Worm (Caenorhabditis elegans): ENCODE measurements around the gene twk-5.

Gene twk-5

DNA sequence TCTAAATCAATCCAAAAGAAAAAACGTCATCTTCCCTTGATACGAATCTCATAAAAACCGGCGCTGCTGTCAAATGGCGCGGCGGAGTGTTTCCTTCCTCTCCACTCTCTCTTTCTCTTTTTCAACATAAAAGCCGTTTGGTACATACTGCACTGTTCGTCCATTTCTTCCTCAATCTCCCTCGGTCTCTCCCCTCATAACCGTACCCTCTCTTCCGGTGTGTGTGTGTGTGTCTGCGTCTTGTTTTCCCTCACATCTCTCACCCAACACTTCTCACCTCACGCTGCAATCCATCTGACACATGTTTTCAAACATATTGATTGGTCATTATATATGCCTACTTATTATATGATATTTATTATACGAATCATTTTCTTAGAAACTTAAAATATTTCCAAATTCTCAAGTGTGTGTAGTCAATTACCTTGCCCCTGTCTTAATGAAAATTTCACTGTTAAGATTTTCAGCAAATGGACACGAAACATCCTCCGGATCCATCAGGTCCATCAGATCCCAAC lies 20.6 kb downstream of the twk-5 start, which contains the start of the genes aars-1 and rga-1:
aars-1 (minus strand) TSS at position 71 of the 518 bp plus-strand sequence.
rga-1 (plus strand) TSS at position 468 of the 518 bp plus-strand sequence.
- TF ChIP-seq pha-4 (tag; optimal IDR thresholded peaks at IDR 0.05), result peak; percentile 70
- TF ChIP-seq lsy-12 (tag; optimal IDR thresholded peaks at IDR 0.05), result no peak
- peak; percentile 61 for TF ChIP-seq nfya-1 (tag; optimal IDR thresholded peaks at IDR 0.05; ENCODE audit: insufficient read depth)
- no peak for TF ChIP-seq ceh-82 (tag; optimal IDR thresholded peaks at IDR 0.05)
- TF ChIP-seq nhr-43 (tag; optimal IDR thresholded peaks at IDR 0.05; ENCODE audit: poor library complexity, severe bottlenecking), result peak; percentile 73
- no peak for TF ChIP-seq ama-1 (optimal IDR thresholded peaks at IDR 0.05)
- TF ChIP-seq jun-1 (tag; optimal IDR thresholded peaks at IDR 0.05), result peak; percentile 47
- peak; percentile 71 for TF ChIP-seq nhr-23 (tag; optimal IDR thresholded peaks at IDR 0.05)
- no peak for TF ChIP-seq nhr-67 (tag; optimal IDR thresholded peaks at IDR 0.05)
- peak; percentile 55 for TF ChIP-seq egl-5 (tag; optimal IDR thresholded peaks at IDR 0.05)
- peak; percentile 35 for TF ChIP-seq R02D3.7 (tag; optimal IDR thresholded peaks at IDR 0.05)
- TF ChIP-seq hmg-11 (tag; optimal IDR thresholded peaks at IDR 0.05), result peak; percentile 60
- peak; percentile 34 for TF ChIP-seq elt-1 (tag; optimal IDR thresholded peaks at IDR 0.05)
- TF ChIP-seq elt-3 (tag; optimal IDR thresholded peaks at IDR 0.05), result no peak
- peak; percentile 28 for TF ChIP-seq lin-15B (tag; optimal IDR thresholded peaks at IDR 0.05)
- TF ChIP-seq pqm-1 (tag; optimal IDR thresholded peaks at IDR 0.05), result peak; percentile 82
- peak; percentile 29 for TF ChIP-seq snpc-4 (tag; optimal IDR thresholded peaks at IDR 0.05)
- peak; percentile 83 for TF ChIP-seq nhr-25 (tag; optimal IDR thresholded peaks at IDR 0.05)
- TF ChIP-seq ceh-28 (tag; optimal IDR thresholded peaks at IDR 0.05), result peak; percentile 70
- peak; percentile 76 for TF ChIP-seq elt-2 (tag; optimal IDR thresholded peaks at IDR 0.05)
- no peak for TF ChIP-seq daf-12 (tag; optimal IDR thresholded peaks at IDR 0.05)
- peak; percentile 53 for TF ChIP-seq fkh-2 (tag; optimal IDR thresholded peaks at IDR 0.05)

DNA sequence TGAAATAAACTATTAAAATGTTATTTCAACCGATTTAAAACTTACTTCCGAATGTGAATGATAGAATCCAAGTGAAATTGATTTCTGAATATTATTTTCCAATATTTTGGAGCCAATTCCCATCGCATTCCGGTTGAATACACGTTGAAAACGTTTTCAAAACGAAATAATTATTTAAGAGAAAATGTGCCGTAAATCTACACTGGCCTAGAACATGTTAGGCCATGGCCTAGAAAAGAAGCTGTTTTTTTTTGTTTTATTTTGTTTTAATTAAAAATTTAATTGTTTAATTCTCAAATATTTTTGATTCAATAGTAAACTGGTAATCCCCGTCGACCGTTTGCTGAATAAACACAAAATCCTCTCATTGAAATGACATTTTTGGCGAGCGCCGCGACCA lies 21.2 kb downstream of the twk-5 start:
- TF ChIP-seq ama-1 (optimal IDR thresholded peaks at IDR 0.05), result no peak
- peak; percentile 28 for TF ChIP-seq lin-15B (tag; optimal IDR thresholded peaks at IDR 0.05)
- TF ChIP-seq ztf-11 (tag; optimal IDR thresholded peaks at IDR 0.05), result no peak
- TF ChIP-seq R02D3.7 (tag; optimal IDR thresholded peaks at IDR 0.05), result peak; percentile 81
- TF ChIP-seq hmg-11 (tag; optimal IDR thresholded peaks at IDR 0.05), result no peak
- no peak for TF ChIP-seq aly-2 (tag; optimal IDR thresholded peaks at IDR 0.05)

DNA sequence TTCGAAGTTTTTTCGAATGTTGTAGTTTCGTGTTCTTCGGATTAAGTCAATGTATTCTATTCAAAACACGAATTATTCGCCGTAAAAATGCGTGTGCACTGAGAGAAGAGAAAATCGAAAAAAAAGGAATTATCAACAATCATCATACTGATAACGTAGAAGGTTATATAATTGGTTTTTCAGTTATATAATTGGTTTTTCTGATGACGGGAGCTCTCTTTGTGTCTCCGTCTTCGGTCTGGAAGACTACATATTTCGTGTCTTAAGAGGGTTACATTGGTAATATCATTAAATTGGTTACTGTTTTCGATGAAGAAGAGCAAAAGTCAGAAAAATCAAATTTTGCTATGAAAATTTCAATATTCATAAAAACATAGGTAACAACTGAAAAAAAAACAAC lies 25.2 kb downstream of the twk-5 start:
- TF ChIP-seq nhr-28 (tag; optimal IDR thresholded peaks at IDR 0.05) (no peak), pqm-1 (tag; optimal IDR thresholded peaks at IDR 0.05) (peak; percentile 33), nhr-67 (tag; optimal IDR thresholded peaks at IDR 0.05) (no peak), nhr-11 (tag; optimal IDR thresholded peaks at IDR 0.05) (no peak), elt-2 (tag; optimal IDR thresholded peaks at IDR 0.05) (peak; percentile 58), ceh-28 (tag; optimal IDR thresholded peaks at IDR 0.05) (no peak)

DNA sequence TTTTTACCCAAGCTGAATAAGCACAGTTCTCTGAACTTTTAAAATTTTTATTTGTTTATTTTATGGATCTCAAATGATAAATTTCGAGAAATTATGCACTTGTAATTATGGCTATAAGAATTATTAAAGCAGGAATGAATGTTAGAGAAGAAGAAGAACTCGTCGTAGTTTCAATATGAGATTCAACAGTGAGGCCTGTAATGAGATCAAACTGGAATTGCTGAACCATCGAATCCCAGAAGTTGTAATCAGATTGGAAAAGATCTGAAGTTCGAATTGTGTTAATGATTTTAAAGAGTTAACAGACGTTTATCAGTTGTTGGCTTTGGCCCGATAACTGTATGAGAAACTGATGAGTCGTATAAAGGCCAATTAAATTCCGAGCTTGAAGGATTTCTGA lies 29.4 kb downstream of the twk-5 start:
- no peak for TF ChIP-seq nhr-11 (tag; optimal IDR thresholded peaks at IDR 0.05)
- TF ChIP-seq ama-1 (optimal IDR thresholded peaks at IDR 0.05), result peak; percentile 3

DNA sequence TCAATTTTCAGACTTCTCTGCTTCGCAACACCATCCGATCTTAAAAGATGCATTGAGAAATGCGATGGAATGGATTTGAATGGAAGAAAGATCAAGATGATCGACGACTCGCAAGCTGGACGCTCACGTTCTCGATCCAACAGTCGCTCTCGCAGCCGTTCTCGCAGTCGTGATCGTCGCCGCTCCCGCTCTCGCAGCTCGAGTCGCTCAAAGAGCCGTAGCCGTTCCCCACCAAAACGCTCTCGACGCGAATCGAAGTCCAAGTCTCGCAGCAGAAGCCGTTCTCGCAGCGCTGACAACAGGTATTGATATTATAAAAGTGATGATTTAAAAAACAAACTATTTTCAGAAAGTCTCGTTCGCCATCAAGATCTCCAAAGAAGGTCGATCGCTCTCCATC lies 30.0 kb downstream of the twk-5 start:
- TF ChIP-seq snpc-4 (tag; optimal IDR thresholded peaks at IDR 0.05) (no peak), ztf-4 (tag; optimal IDR thresholded peaks at IDR 0.05) (no peak), nhr-25 (tag; optimal IDR thresholded peaks at IDR 0.05) (no peak), eor-1 (tag; optimal IDR thresholded peaks at IDR 0.05) (no peak), fkh-2 (tag; optimal IDR thresholded peaks at IDR 0.05) (no peak)

DNA sequence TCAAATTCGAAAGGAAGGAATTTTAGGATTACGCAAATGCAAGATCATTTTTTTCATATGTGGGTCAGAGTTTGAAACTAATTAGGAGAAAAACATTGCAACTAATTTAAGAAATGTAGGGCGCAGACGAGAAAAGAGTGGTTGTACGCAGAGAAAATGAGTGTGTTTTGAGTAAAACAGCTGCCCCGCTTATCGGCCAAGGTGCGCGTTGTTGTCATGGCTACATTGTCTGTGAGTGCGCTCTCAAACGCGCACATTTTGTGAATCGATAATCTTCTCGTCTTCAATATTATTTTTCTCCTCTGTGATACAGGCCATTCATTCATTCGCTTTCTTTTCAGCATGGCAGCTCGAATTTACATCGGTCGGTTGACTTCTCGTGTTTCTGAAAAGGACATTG lies 31.5 kb downstream of the twk-5 start:
- TF ChIP-seq R02D3.7 (tag; optimal IDR thresholded peaks at IDR 0.05), result no peak
- no peak for TF ChIP-seq fkh-10 (GFP tag; optimal IDR thresholded peaks at IDR 0.05)
- no peak for TF ChIP-seq mdl-1 (tag; optimal IDR thresholded peaks at IDR 0.05)
- no peak for TF ChIP-seq elt-1 (tag; optimal IDR thresholded peaks at IDR 0.05)
- TF ChIP-seq nhr-23 (tag; optimal IDR thresholded peaks at IDR 0.05), result no peak
- no peak for TF ChIP-seq aly-2 (tag; optimal IDR thresholded peaks at IDR 0.05)
